Worm (Caenorhabditis elegans) whole organism, L4 larva: ENCODE data around the gene fbxb-34.

ENCODE experiments used
- F44E2.7 ChIP-seq: fragments of 200-800 bp; sonication (Bioruptor generic); IDR thresholded peaks from 2 replicates; pipeline ENCODE4 v2.1.2; 2022; ENCODE audit warnings: missing genetic modification characterization, missing compliant biosample characterization
- R02D3.7 ChIP-seq: fragments of 150-350 bp; sonication (generic microtip); optimal IDR thresholded peaks from 3 replicates; lab custom pipeline; 2014; ENCODE audit warnings: missing biosample characterization, missing genetic modification characterization
- Y105C5A.15 ChIP-seq: fragments of 200-800 bp; sonication (Bioruptor generic); IDR thresholded peaks from 2 replicates; pipeline ENCODE4 v1.3.6; 2022; ENCODE audit warnings: missing genetic modification characterization, missing compliant biosample characterization
- Y48G9A.11 ChIP-seq: fragments of 200-800 bp; sonication (Bioruptor generic); IDR thresholded peaks from 2 replicates; pipeline ENCODE4 v1.3.6; 2022; ENCODE audit warnings: missing genetic modification reagents, missing genetic modification characterization, missing compliant biosample characterization
- Y5F2A.4 ChIP-seq: fragments of 200-800 bp; sonication (Bioruptor generic); optimal IDR thresholded peaks from 2 replicates; lab custom pipeline; 2018; ENCODE audit warnings: mild to moderate bottlenecking, missing genetic modification characterization, missing compliant biosample characterization
- ZK546.5 ChIP-seq, 2 experiments: sonication (generic microtip); optimal IDR thresholded peaks; 2 replicates each; lab custom pipeline; 2017; ENCODE audit warnings: missing biosample characterization in 2 of 2, missing genetic modification characterization in 2 of 2
- ama-1 ChIP-seq: fragments of 150-350 bp; optimal IDR thresholded peaks from 2 replicates; lab custom pipeline; 2014; ENCODE audit warnings: inconsistent platforms, mixed read lengths
- arid-1 ChIP-seq: fragments of 200-800 bp; sonication (Bioruptor generic); conservative IDR thresholded peaks from 2 replicates; pipeline ENCODE4 v1.3.6; 2022; ENCODE audit warnings: missing genetic modification reagents, missing genetic modification characterization, missing compliant biosample characterization
- ceh-28 ChIP-seq: fragments of 150-350 bp; optimal IDR thresholded peaks from 2 replicates; lab custom pipeline; 2014; ENCODE audit warnings: missing biosample characterization, missing genetic modification reagents, missing genetic modification characterization
- ceh-62 ChIP-seq: sonication (generic microtip); optimal IDR thresholded peaks from 2 replicates; lab custom pipeline; 2017; ENCODE audit warnings: missing biosample characterization, missing genetic modification characterization
- ceh-82 ChIP-seq: sonication (generic microtip); optimal IDR thresholded peaks from 2 replicates; lab custom pipeline; 2017; ENCODE audit warnings: missing biosample characterization, missing genetic modification characterization
- ces-1 ChIP-seq: fragments of 150-350 bp; sonication (generic microtip); optimal IDR thresholded peaks from 4 replicates; lab custom pipeline; 2014; ENCODE audit warnings: missing biosample characterization, missing genetic modification reagents, missing genetic modification characterization
- daf-16 ChIP-seq, 3 experiments: sonication (generic microtip); optimal IDR thresholded peaks; 2 replicates each; lab custom pipeline; 2016 to 2017; ENCODE audit warnings: missing genetic modification characterization in 3 of 3, missing genetic modification reagents in 3 of 3, mild to moderate bottlenecking in 2 of 3, missing compliant biosample characterization in 2 of 3, missing biosample characterization in 1 of 3, moderate library complexity in 1 of 3
- daf-19 ChIP-seq: fragments of 200-800 bp; sonication (Bioruptor generic); conservative IDR thresholded peaks from 2 replicates; pipeline ENCODE4 v1.3.6; 2022; ENCODE audit warnings: missing genetic modification characterization, missing compliant biosample characterization
- daf-8 ChIP-seq: fragments of 200-800 bp; sonication (Bioruptor generic); IDR thresholded peaks from 2 replicates; pipeline ENCODE4 v1.3.6; 2022; ENCODE audit warnings: missing genetic modification characterization, missing compliant biosample characterization
- dmd-8 ChIP-seq: fragments of 200-800 bp; sonication (Bioruptor generic); IDR thresholded peaks from 2 replicates; pipeline ENCODE4 v1.3.6; 2022; ENCODE audit warnings: missing genetic modification characterization, missing compliant biosample characterization
- duxl-1 ChIP-seq: sonication (generic microtip); optimal IDR thresholded peaks from 2 replicates; lab custom pipeline; 2016; ENCODE audit warnings: mild to moderate bottlenecking, missing genetic modification characterization, moderate library complexity, missing compliant biosample characterization; ENCODE audit not compliant: poor library complexity
- dve-1 ChIP-seq: sonication (generic microtip); optimal IDR thresholded peaks from 2 replicates; lab custom pipeline; 2017; ENCODE audit warnings: antibody characterized with exemption, mild to moderate bottlenecking, missing genetic modification characterization, missing compliant biosample characterization; ENCODE audit not compliant: insufficient read depth
- gei-8 ChIP-seq: fragments of 200-800 bp; sonication (Bioruptor generic); optimal IDR thresholded peaks from 2 replicates; lab custom pipeline; 2018; ENCODE audit warnings: mild to moderate bottlenecking, missing genetic modification characterization, missing compliant biosample characterization
- hlh-11 ChIP-seq: fragments of 200-800 bp; sonication (Bioruptor generic); optimal IDR thresholded peaks from 2 replicates; lab custom pipeline; 2018; ENCODE audit warnings: mild to moderate bottlenecking, missing genetic modification characterization, missing compliant biosample characterization
- hmg-1.1 ChIP-seq: fragments of 200-800 bp; sonication (Bioruptor generic); IDR thresholded peaks from 2 replicates; pipeline ENCODE4 v1.3.6; 2022; ENCODE audit warnings: missing genetic modification reagents, missing genetic modification characterization, missing compliant biosample characterization
- lin-15B ChIP-seq: fragments of 150-350 bp; sonication (generic microtip); optimal IDR thresholded peaks from 3 replicates; lab custom pipeline; 2014; ENCODE audit warnings: missing biosample characterization, missing genetic modification characterization
- lin-29 ChIP-seq: fragments of 200-800 bp; sonication (Bioruptor generic); IDR thresholded peaks from 2 replicates; pipeline ENCODE4 v1.3.6; 2022; ENCODE audit warnings: missing genetic modification reagents, missing genetic modification characterization, missing compliant biosample characterization
- lin-39 ChIP-seq: fragments of 150-350 bp; optimal IDR thresholded peaks from 2 replicates; lab custom pipeline; 2014; ENCODE audit warnings: missing biosample characterization, missing genetic modification reagents, missing genetic modification characterization
- madf-9 ChIP-seq: fragments of 200-800 bp; sonication (Bioruptor generic); conservative IDR thresholded peaks from 2 replicates; pipeline ENCODE4 v1.3.6; 2022; ENCODE audit warnings: missing genetic modification reagents, missing genetic modification characterization, missing compliant biosample characterization
- mdl-1 ChIP-seq, 2 experiments: fragments of 150-350 bp in 1 of 2; sonication (generic microtip) in 1 of 2; optimal IDR thresholded peaks; 2 replicates each; lab custom pipeline; 2014 to 2017; ENCODE audit warnings: missing biosample characterization in 2 of 2, missing genetic modification characterization in 2 of 2
- mdt-29 ChIP-seq: fragments of 200-800 bp; sonication (Bioruptor generic); IDR thresholded peaks from 2 replicates; pipeline ENCODE4 v1.3.6; 2022; ENCODE audit warnings: missing genetic modification reagents, missing genetic modification characterization, missing compliant biosample characterization
- mes-2 ChIP-seq: sonication (generic microtip); optimal IDR thresholded peaks from 2 replicates; lab custom pipeline; 2016; ENCODE audit warnings: missing genotype, mild to moderate bottlenecking, missing genetic modification characterization, missing compliant biosample characterization; ENCODE audit not compliant: poor library complexity, severe bottlenecking
- nhr-102 ChIP-seq: sonication (generic microtip); optimal IDR thresholded peaks from 2 replicates; lab custom pipeline; 2016; ENCODE audit warnings: mild to moderate bottlenecking, missing genetic modification characterization, moderate library complexity, missing compliant biosample characterization
- nhr-11 ChIP-seq: fragments of 150-350 bp; optimal IDR thresholded peaks from 2 replicates; lab custom pipeline; 2014; ENCODE audit warnings: missing biosample characterization, missing genetic modification characterization
- nhr-237 ChIP-seq: sonication (generic microtip); optimal IDR thresholded peaks from 2 replicates; lab custom pipeline; 2017; ENCODE audit warnings: missing biosample characterization, missing genetic modification characterization
- nhr-25 ChIP-seq: sonication (generic microtip); optimal IDR thresholded peaks from 2 replicates; lab custom pipeline; 2017; ENCODE audit warnings: missing genetic modification characterization, mild to moderate bottlenecking, missing compliant biosample characterization, antibody characterized with exemption, moderate library complexity, borderline replicate concordance; ENCODE audit not compliant: insufficient read depth
- nhr-28 ChIP-seq: fragments of 150-350 bp; optimal IDR thresholded peaks from 2 replicates; lab custom pipeline; 2014; ENCODE audit warnings: missing biosample characterization, missing genetic modification characterization
- nhr-42 ChIP-seq: fragments of 200-800 bp; sonication (Bioruptor generic); IDR thresholded peaks from 2 replicates; pipeline ENCODE4 v1.3.6; 2022; ENCODE audit warnings: missing genetic modification characterization, missing compliant biosample characterization
- nhr-48 ChIP-seq: sonication (generic microtip); optimal IDR thresholded peaks from 2 replicates; lab custom pipeline; 2016; ENCODE audit warnings: mild to moderate bottlenecking, missing genetic modification characterization, missing compliant biosample characterization
- php-3 ChIP-seq: fragments of 200-800 bp; sonication (Bioruptor generic); IDR thresholded peaks from 2 replicates; pipeline ENCODE4 v1.3.6; 2022; ENCODE audit warnings: missing genetic modification reagents, missing genetic modification characterization, missing compliant biosample characterization
- rbr-2 ChIP-seq: sonication (generic microtip); optimal IDR thresholded peaks from 2 replicates; lab custom pipeline; 2016; ENCODE audit warnings: missing genotype, missing genetic modification characterization, missing compliant biosample characterization
- set-16 ChIP-seq: fragments of 200-800 bp; sonication (Bioruptor generic); IDR thresholded peaks from 2 replicates; pipeline ENCODE4 v1.3.6; 2022; ENCODE audit warnings: missing genetic modification reagents, missing genetic modification characterization, missing compliant biosample characterization
- skn-1 ChIP-seq: fragments of 150-350 bp; optimal IDR thresholded peaks from 2 replicates; lab custom pipeline; 2014; ENCODE audit warnings: missing biosample characterization, missing genetic modification characterization
- snpc-1.2 ChIP-seq: fragments of 200-800 bp; sonication (Bioruptor generic); IDR thresholded peaks from 2 replicates; pipeline ENCODE4 v1.3.6; 2022; ENCODE audit warnings: missing genetic modification reagents, missing genetic modification characterization, missing compliant biosample characterization
- spr-1 ChIP-seq: sonication (generic microtip); optimal IDR thresholded peaks from 2 replicates; lab custom pipeline; 2016; ENCODE audit warnings: mild to moderate bottlenecking, missing genetic modification characterization, missing compliant biosample characterization
- tag-97 ChIP-seq: fragments of 200-800 bp; sonication (Bioruptor generic); IDR thresholded peaks from 2 replicates; pipeline ENCODE4 v1.3.6; 2022; ENCODE audit warnings: missing genetic modification characterization, missing compliant biosample characterization
- unc-130 ChIP-seq: sonication (generic microtip); optimal IDR thresholded peaks from 2 replicates; lab custom pipeline; 2016; ENCODE audit warnings: missing genetic modification reagents, missing genetic modification characterization, missing compliant biosample characterization
- unc-62 ChIP-seq, 3 experiments: fragments of 150-350 bp in 1 of 3; sonication (generic microtip); optimal IDR thresholded peaks in 2 of 3; peaks in 1 of 3; 1 replicate in 1 of 3; 2 replicates in 2 of 3; lab custom pipeline; 2014 to 2017; ENCODE audit warnings: missing biosample characterization in 3 of 3, missing genetic modification characterization in 3 of 3, missing genetic modification reagents in 3 of 3, missing genotype in 1 of 3
- vab-7 ChIP-seq: fragments of 200-800 bp; sonication (Bioruptor generic); IDR thresholded peaks from 2 replicates; pipeline ENCODE4 v1.3.6; 2022; ENCODE audit warnings: missing genetic modification reagents, missing genetic modification characterization, missing compliant biosample characterization
- zag-1 ChIP-seq: fragments of 150-350 bp; optimal IDR thresholded peaks from 2 replicates; lab custom pipeline; 2014; ENCODE audit warnings: missing biosample characterization, missing genetic modification characterization
- zfp-2 ChIP-seq: sonication (generic microtip); optimal IDR thresholded peaks from 2 replicates; lab custom pipeline; 2016; ENCODE audit warnings: mild to moderate bottlenecking, missing genetic modification characterization, missing compliant biosample characterization
- zfp-3 ChIP-seq: fragments of 200-800 bp; sonication (Bioruptor generic); conservative IDR thresholded peaks from 2 replicates; pipeline ENCODE4 v1.3.6; 2022; ENCODE audit warnings: missing genetic modification reagents, missing genetic modification characterization, missing compliant biosample characterization
- zip-2 ChIP-seq: fragments of 150-350 bp; optimal IDR thresholded peaks from 2 replicates; lab custom pipeline; 2014; ENCODE audit warnings: missing biosample characterization, missing genetic modification characterization
- ztf-11 ChIP-seq: fragments of 150-350 bp; optimal IDR thresholded peaks from 2 replicates; lab custom pipeline; 2014; ENCODE audit warnings: missing biosample characterization, missing genetic modification characterization
- ztf-7 ChIP-seq: fragments of 150-350 bp; optimal IDR thresholded peaks from 2 replicates; lab custom pipeline; 2014; ENCODE audit warnings: missing biosample characterization, missing genetic modification characterization

The fbxb-34 gene

DNA sequence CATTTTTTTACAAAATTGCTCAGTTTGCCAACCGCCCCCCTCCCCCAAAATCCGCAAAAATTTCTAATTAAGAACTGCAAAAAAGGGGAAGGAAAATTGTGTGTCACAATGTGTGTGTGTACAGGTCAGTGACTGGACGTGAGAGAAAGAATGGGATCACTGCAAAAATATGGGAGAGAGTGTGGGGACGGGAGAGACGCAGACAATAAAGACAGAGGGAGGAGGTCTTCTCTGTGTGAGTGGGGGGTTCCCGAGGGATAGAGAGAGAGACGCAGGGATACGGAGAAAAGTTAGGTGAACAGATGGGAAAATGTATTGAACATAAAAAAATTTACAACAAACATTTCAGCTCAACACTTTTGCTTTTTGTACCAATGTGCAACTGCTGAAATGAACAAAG lies 38.3 kb downstream of the fbxb-34 start (continued):
- TF ChIP-seq Y105C5A.15 (GFP tag; lab: Robert Waterston, UW) (no peak), zfp-3 (no peak), nhr-25 (tag; lab: Kevin White, UChicago) (no peak), nhr-48 (tag; lab: Kevin White, UChicago) (no peak), R02D3.7 (tag; lab: Kevin White, UChicago) (no peak), ama-1 (no peak), ceh-62 (tag; lab: Kevin White, UChicago) (no peak), ceh-82 (no peak), skn-1 (tag; lab: Kevin White, UChicago) (no peak), ceh-28 (no peak), mdt-29 (no peak), Y5F2A.4 (GFP tag; lab: Kevin White, UChicago) (no peak), gei-8 (GFP tag; lab: Kevin White, UChicago) (no peak), hlh-11 (peak; percentile 66), ces-1 (no peak), duxl-1 (tag; lab: Kevin White, UChicago) (no peak), lin-15B (tag; lab: Kevin White, UChicago) (no peak), F44E2.7 (GFP tag; lab: Robert Waterston, UW) (no peak), daf-19 (no peak), lin-29 (GFP tag; lab: Robert Waterston, UW) (no peak), daf-16 (GFP tag; optimal IDR thresholded peaks at IDR 0.05; lab: Kevin White, UChicago) (peak in 1 of 2 experiments; percentile 42), daf-16 (tag; optimal IDR thresholded peaks at IDR 0.05; lab: Kevin White, UChicago) (no peak), mdl-1 (tag; optimal IDR thresholded peaks at IDR 0.05; lab: Kevin White, UChicago) (peak in 1 of 2 experiments; percentile 17), unc-130 (no peak), ZK546.5 (tag; optimal IDR thresholded peaks at IDR 0.05; lab: Kevin White, UChicago) (no peak), mes-2 (tag; lab: Kevin White, UChicago) (no peak), tag-97 (GFP tag; lab: Robert Waterston, UW) (no peak), zip-2 (tag; lab: Kevin White, UChicago) (no peak), dve-1 (tag; lab: Kevin White, UChicago) (peak; percentile 40), unc-62 (GFP tag; optimal IDR thresholded peaks at IDR 0.05 in 1 of 2; lab: Kevin White, UChicago) (peak in 1 of 2 experiments; percentile 5), unc-62 (tag; optimal IDR thresholded peaks at IDR 0.05; lab: Kevin White, UChicago) (no peak), php-3 (GFP tag; lab: Robert Waterston, UW) (no peak), nhr-237 (tag; lab: Kevin White, UChicago) (no peak), set-16 (GFP tag; lab: Robert Waterston, UW) (peak; percentile 20; the same call in 1 of the 2 replicates), Y48G9A.11 (GFP tag; lab: Robert Waterston, UW) (no peak), nhr-42 (GFP tag; lab: Robert Waterston, UW) (no peak), nhr-28 (tag; lab: Kevin White, UChicago) (peak; percentile 85), daf-8 (GFP tag; lab: Robert Waterston, UW) (no peak), zag-1 (tag; lab: Kevin White, UChicago) (no peak), madf-9 (no peak), zfp-2 (tag; lab: Kevin White, UChicago) (no peak), spr-1 (tag; lab: Kevin White, UChicago) (no peak), vab-7 (GFP tag; lab: Robert Waterston, UW) (no peak), nhr-102 (tag; lab: Kevin White, UChicago) (no peak), dmd-8 (GFP tag; lab: Robert Waterston, UW) (no peak), ztf-11 (no peak), arid-1 (GFP tag; lab: Robert Waterston, UW) (no peak), snpc-1.2 (GFP tag; lab: Robert Waterston, UW) (no peak), hmg-1.1 (0 out of 2 replicates have a peak, but pooled peaks have one; percentile 38), rbr-2 (peak; percentile 34), nhr-11 (no peak), ztf-7 (no peak), lin-39 (tag; lab: Kevin White, UChicago) (no peak)
